Worm (Caenorhabditis elegans) whole organism, late embryonic: ENCODE data around the gene H43I07.4.

ENCODE experiments used
- C38D4.7 ChIP-seq: fragments of 200-800 bp; sonication (Bioruptor generic); optimal IDR thresholded peaks from 2 replicates; lab custom pipeline; 2018; ENCODE audit warnings: mild to moderate bottlenecking, missing genetic modification characterization, moderate library complexity, missing compliant biosample characterization
- K09A11.1 ChIP-seq: sonication (generic microtip); optimal IDR thresholded peaks from 2 replicates; lab custom pipeline; 2017; ENCODE audit warnings: antibody characterized with exemption, mild to moderate bottlenecking, missing genetic modification characterization, missing compliant biosample characterization; ENCODE audit not compliant: insufficient read depth
- T23F11.4 ChIP-seq: fragments of 200-800 bp; sonication (Bioruptor generic); optimal IDR thresholded peaks from 2 replicates; lab custom pipeline; 2018; ENCODE audit warnings: mild to moderate bottlenecking, missing genetic modification characterization, missing compliant biosample characterization
- ceh-14 ChIP-seq: sonication (generic microtip); optimal IDR thresholded peaks from 2 replicates; lab custom pipeline; 2016; ENCODE audit warnings: missing genotype, missing genetic modification characterization, missing compliant biosample characterization
- ceh-19 ChIP-seq: fragments of 200-800 bp; sonication (Bioruptor generic); optimal IDR thresholded peaks from 2 replicates; lab custom pipeline; 2018; ENCODE audit warnings: mild to moderate bottlenecking, missing genetic modification characterization, missing compliant biosample characterization
- ceh-22 ChIP-seq: sonication (generic microtip); optimal IDR thresholded peaks from 2 replicates; lab custom pipeline; 2017; ENCODE audit warnings: missing biosample characterization, missing genetic modification characterization
- ceh-24 ChIP-seq: sonication (generic microtip); optimal IDR thresholded peaks from 2 replicates; lab custom pipeline; 2016; ENCODE audit warnings: mild to moderate bottlenecking, missing genetic modification characterization, missing compliant biosample characterization
- ceh-45 ChIP-seq: fragments of 200-800 bp; sonication (Bioruptor generic); IDR thresholded peaks from 2 replicates; pipeline ENCODE4 v1.3.6; 2022; ENCODE audit warnings: missing genetic modification reagents, missing genetic modification characterization, missing compliant biosample characterization
- che-1 ChIP-seq: sonication (generic microtip); optimal IDR thresholded peaks from 2 replicates; lab custom pipeline; 2016; ENCODE audit warnings: mild to moderate bottlenecking, missing genetic modification characterization, missing compliant biosample characterization
- dve-1 ChIP-seq: sonication (generic microtip); optimal IDR thresholded peaks from 2 replicates; lab custom pipeline; 2017; ENCODE audit warnings: antibody characterized with exemption, mild to moderate bottlenecking, missing genetic modification characterization, missing compliant biosample characterization
- elt-2 ChIP-seq: sonication (generic microtip); optimal IDR thresholded peaks from 2 replicates; lab custom pipeline; 2016; ENCODE audit warnings: missing genetic modification reagents, missing genetic modification characterization, missing compliant biosample characterization
- eyg-1 ChIP-seq: sonication (generic microtip); optimal IDR thresholded peaks from 2 replicates; lab custom pipeline; 2016; ENCODE audit warnings: missing genotype, missing genetic modification characterization, missing compliant biosample characterization
- fax-1 ChIP-seq: sonication (generic microtip); optimal IDR thresholded peaks from 2 replicates; lab custom pipeline; 2016; ENCODE audit warnings: missing genotype, missing genetic modification characterization, missing compliant biosample characterization
- fkh-6 ChIP-seq: sonication (generic microtip); optimal IDR thresholded peaks from 2 replicates; lab custom pipeline; 2016; ENCODE audit warnings: missing genetic modification characterization, missing compliant biosample characterization
- hlh-13 ChIP-seq: fragments of 200-800 bp; sonication (Bioruptor generic); optimal IDR thresholded peaks from 2 replicates; lab custom pipeline; 2018; ENCODE audit warnings: mild to moderate bottlenecking, missing genetic modification characterization, missing compliant biosample characterization
- hlh-30 ChIP-seq: sonication (generic microtip); optimal IDR thresholded peaks from 2 replicates; lab custom pipeline; 2017; ENCODE audit warnings: antibody characterized with exemption, missing genetic modification characterization, missing compliant biosample characterization; ENCODE audit not compliant: insufficient read depth
- hlh-6 ChIP-seq: sonication (generic microtip); optimal IDR thresholded peaks from 2 replicates; lab custom pipeline; 2016; ENCODE audit warnings: missing genotype, missing genetic modification characterization, missing compliant biosample characterization
- hlh-8 ChIP-seq: sonication (generic microtip); optimal IDR thresholded peaks from 2 replicates; lab custom pipeline; 2016; ENCODE audit warnings: missing genotype, missing genetic modification characterization, missing compliant biosample characterization
- lim-6 ChIP-seq: sonication (generic microtip); optimal IDR thresholded peaks from 2 replicates; lab custom pipeline; 2016; ENCODE audit warnings: missing genetic modification characterization, missing compliant biosample characterization
- mec-3 ChIP-seq: sonication (generic microtip); optimal IDR thresholded peaks from 2 replicates; lab custom pipeline; 2016; ENCODE audit warnings: borderline replicate concordance, missing genetic modification characterization, missing compliant biosample characterization
- nfya-1 ChIP-seq: sonication (generic microtip); optimal IDR thresholded peaks from 2 replicates; lab custom pipeline; 2017; ENCODE audit warnings: missing genetic modification characterization, mild to moderate bottlenecking, missing compliant biosample characterization, antibody characterized with exemption, moderate library complexity
- nhr-11 ChIP-seq: fragments of 150-350 bp; optimal IDR thresholded peaks from 2 replicates; lab custom pipeline; 2014; ENCODE audit warnings: missing biosample characterization, missing genetic modification characterization
- nhr-232 ChIP-seq: sonication (generic microtip); optimal IDR thresholded peaks from 2 replicates; lab custom pipeline; 2016; ENCODE audit warnings: missing genetic modification characterization, missing compliant biosample characterization
- pag-3 ChIP-seq: sonication (generic microtip); optimal IDR thresholded peaks from 2 replicates; lab custom pipeline; 2016; ENCODE audit warnings: missing compliant biosample characterization, missing genetic modification characterization, borderline replicate concordance
- pax-1 ChIP-seq: fragments of 150-350 bp; optimal IDR thresholded peaks from 2 replicates; lab custom pipeline; 2014; ENCODE audit warnings: missing biosample characterization, missing genetic modification characterization
- pha-2 ChIP-seq: sonication (generic microtip); optimal IDR thresholded peaks from 2 replicates; lab custom pipeline; 2017; ENCODE audit warnings: mild to moderate bottlenecking, missing genetic modification characterization, missing compliant biosample characterization
- pros-1 ChIP-seq: fragments of 150-350 bp; optimal IDR thresholded peaks from 2 replicates; lab custom pipeline; 2014; ENCODE audit warnings: missing biosample characterization, missing genetic modification reagents, missing genetic modification characterization
- ref-2 ChIP-seq: sonication (generic microtip); optimal IDR thresholded peaks from 2 replicates; lab custom pipeline; 2016; ENCODE audit warnings: missing genetic modification characterization, missing compliant biosample characterization
- sox-4 ChIP-seq: sonication (generic microtip); optimal IDR thresholded peaks from 2 replicates; lab custom pipeline; 2017; ENCODE audit warnings: mild to moderate bottlenecking, missing genetic modification characterization, inconsistent platforms, missing compliant biosample characterization
- syd-9 ChIP-seq: sonication (generic microtip); optimal IDR thresholded peaks from 2 replicates; lab custom pipeline; 2016; ENCODE audit warnings: mild to moderate bottlenecking, missing genetic modification characterization, moderate library complexity, missing compliant biosample characterization
- tbx-2 ChIP-seq: sonication (generic microtip); optimal IDR thresholded peaks from 2 replicates; lab custom pipeline; 2016; ENCODE audit warnings: missing genetic modification characterization, missing compliant biosample characterization
- unc-3 ChIP-seq, 2 experiments: fragments of 200-800 bp in 1 of 2; sonication (Bioruptor generic) in 1 of 2; sonication (generic microtip) in 1 of 2; conservative IDR thresholded peaks in 1 of 2; optimal IDR thresholded peaks in 1 of 2; 2 replicates each; pipeline versions ENCODE4 v1.3.6 to Lab custom; 2016 to 2022; ENCODE audit warnings: missing compliant biosample characterization in 2 of 2, missing genetic modification characterization in 2 of 2, missing genetic modification reagents in 1 of 2
- unc-42 ChIP-seq: sonication (generic microtip); optimal IDR thresholded peaks from 2 replicates; lab custom pipeline; 2016; ENCODE audit warnings: missing genotype, missing genetic modification characterization, missing compliant biosample characterization
- unc-86 ChIP-seq: sonication (generic microtip); optimal IDR thresholded peaks from 2 replicates; lab custom pipeline; 2016; ENCODE audit warnings: missing genetic modification characterization, missing compliant biosample characterization
- zip-5 ChIP-seq: sonication (generic microtip); optimal IDR thresholded peaks from 2 replicates; lab custom pipeline; 2016; ENCODE audit warnings: missing genetic modification characterization, missing compliant biosample characterization
- ztf-16 ChIP-seq: sonication (generic microtip); optimal IDR thresholded peaks from 2 replicates; lab custom pipeline; 2017; ENCODE audit warnings: missing genetic modification characterization, missing compliant biosample characterization

H43I07.4 gene

DNA sequence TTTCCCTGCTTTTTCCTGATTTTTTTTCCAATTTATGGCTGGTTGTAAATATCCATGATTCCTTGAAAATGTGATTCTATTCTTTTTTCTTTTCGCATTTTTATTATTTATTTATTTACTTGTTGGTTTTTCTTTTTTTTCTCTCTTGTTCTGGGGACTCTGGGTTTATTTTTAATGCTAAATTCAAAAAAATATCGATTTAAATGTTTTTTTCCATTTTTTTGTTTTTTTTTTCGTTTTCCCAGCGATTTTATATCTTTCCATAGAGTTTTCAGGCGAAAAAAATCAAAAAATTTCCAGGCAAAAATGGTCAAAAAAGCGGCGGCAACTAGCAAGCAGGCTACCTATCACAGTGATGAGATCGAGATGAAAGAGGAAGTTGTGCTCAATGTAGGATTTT, 16.8 kb upstream of the H43I07.4 start, which contains the start of gene rpac-40:
Gene rpac-40 (plus strand): TSS at position 301 of the 400 bp plus-strand sequence.
- no peak for TF ChIP-seq elt-2 (tag; lab: Kevin White, UChicago)
- no peak for TF ChIP-seq ceh-14 (tag; lab: Kevin White, UChicago)
- TF ChIP-seq unc-42, result no peak
- no peak for TF ChIP-seq ceh-45
- no peak for TF ChIP-seq sox-4 (tag; lab: Kevin White, UChicago)
- no peak for TF ChIP-seq dve-1 (tag; lab: Kevin White, UChicago)
- TF ChIP-seq ref-2 (tag; lab: Kevin White, UChicago), result no peak
- no peak for TF ChIP-seq fax-1
- TF ChIP-seq eyg-1 (tag; lab: Kevin White, UChicago), result no peak
- TF ChIP-seq T23F11.4 (GFP tag; lab: Kevin White, UChicago), result no peak
- TF ChIP-seq K09A11.1, result no peak
- no peak for TF ChIP-seq hlh-6 (tag; lab: Kevin White, UChicago)

- TF ChIP-seq nfya-1 (no peak), ceh-24 (no peak), ceh-19 (GFP tag; lab: Kevin White, UChicago) (no peak), lim-6 (tag; lab: Kevin White, UChicago) (no peak), sox-4 (tag; lab: Kevin White, UChicago) (no peak), zip-5 (tag; lab: Kevin White, UChicago) (no peak), pha-2 (tag; lab: Kevin White, UChicago) (no peak), C38D4.7 (GFP tag; lab: Kevin White, UChicago) (no peak), unc-86 (no peak), hlh-13 (GFP tag; lab: Kevin White, UChicago) (no peak), ref-2 (tag; lab: Kevin White, UChicago) (no peak), hlh-6 (tag; lab: Kevin White, UChicago) (no peak), nhr-11 (tag; lab: Kevin White, UChicago) (no peak), fkh-6 (tag; lab: Kevin White, UChicago) (no peak), che-1 (tag; lab: Kevin White, UChicago) (no peak), nhr-232 (tag; lab: Kevin White, UChicago) (no peak), pros-1 (tag; lab: Kevin White, UChicago) (no peak)
These were observed 11.5 kb upstream of the H43I07.4 start, which contains the start of gene H43I07.1 for ce11 chrV:4204421-4204820. Gene H43I07.1 (plus strand): TSS chrV:4204721.

DNA sequence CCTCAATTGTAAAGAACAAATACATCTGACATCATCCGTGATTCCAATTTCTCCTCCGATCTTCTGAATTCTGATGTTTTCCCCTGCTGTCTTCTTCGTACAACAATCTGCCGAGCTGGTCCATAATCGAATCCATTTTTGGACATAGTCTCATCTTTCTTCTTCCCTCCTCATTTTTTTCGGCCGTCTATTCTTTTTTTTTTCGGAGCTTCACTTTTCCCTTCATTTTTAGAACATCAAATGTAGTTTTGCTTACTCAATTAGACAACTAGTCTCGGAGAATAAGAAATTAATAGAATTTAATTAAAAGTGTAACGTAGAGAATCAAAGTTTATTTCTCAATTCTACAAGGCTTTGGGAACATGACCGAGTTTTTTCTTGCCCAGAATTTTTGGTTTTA, 4.4 kb upstream of the H43I07.4 start:
- TF ChIP-seq ceh-14 (tag; lab: Kevin White, UChicago) (no peak), mec-3 (tag; lab: Kevin White, UChicago) (no peak), unc-42 (peak; percentile 54), pag-3 (tag; lab: Kevin White, UChicago) (no peak), tbx-2 (tag; lab: Kevin White, UChicago) (no peak), ztf-16 (tag; lab: Kevin White, UChicago) (no peak)

ce11 chrV:4216902-4217301, 946 bp downstream of the H43I07.4 start:
- TF ChIP-seq elt-2 (tag; lab: Kevin White, UChicago), result no peak
- TF ChIP-seq ceh-45, result no peak
- no peak for TF ChIP-seq nfya-1
- TF ChIP-seq hlh-30, result no peak
- TF ChIP-seq pax-1 (tag; lab: Kevin White, UChicago), result no peak
- TF ChIP-seq hlh-8 (tag; lab: Kevin White, UChicago), result no peak
- no peak for TF ChIP-seq syd-9 (tag; lab: Kevin White, UChicago)
- no peak for TF ChIP-seq lim-6 (tag; lab: Kevin White, UChicago)
- no peak for TF ChIP-seq ceh-22

DNA sequence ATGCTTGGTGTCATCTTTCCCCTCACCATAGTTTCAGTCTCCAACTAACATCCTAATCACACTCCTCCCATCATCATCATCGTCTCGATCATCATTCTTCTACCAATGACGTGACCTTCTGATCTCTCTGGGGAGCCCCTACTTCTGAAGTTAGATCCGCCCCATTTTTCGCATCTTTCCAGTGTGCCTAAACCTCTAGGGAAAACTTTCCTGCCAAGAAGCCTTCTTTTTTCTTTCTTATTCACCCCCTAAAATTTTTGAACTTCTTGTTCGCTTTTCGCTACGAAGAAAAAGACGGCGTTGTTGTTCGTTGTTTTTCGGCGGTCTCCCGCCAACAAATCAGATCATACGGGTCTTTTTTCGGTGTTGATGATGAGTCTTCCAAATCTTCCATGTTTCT, 2.3 kb downstream of the H43I07.4 start:
- TF ChIP-seq mec-3 (tag; lab: Kevin White, UChicago) (no peak), unc-3 (GFP tag; conservative IDR thresholded peaks at IDR 0.05; lab: Robert Waterston, UW) (no peak), unc-3 (tag; optimal IDR thresholded peaks at IDR 0.05; lab: Kevin White, UChicago) (peak; percentile 5), dve-1 (tag; lab: Kevin White, UChicago) (no peak)
